Fruit fly (Drosophila melanogaster) whole organism, adult: Measurements from ENCODE around the gene schlank.

Experiments used
- CG11617 ChIP-seq: fragments of 200-800 bp; sonication (Bioruptor generic); optimal IDR thresholded peaks from 2 replicates; lab custom pipeline; 2017; ENCODE audit warnings: mild to moderate bottlenecking, missing biosample characterization, missing genetic modification reagents, missing genetic modification characterization
- CG12768 ChIP-seq: fragments of 200-800 bp; sonication (Bioruptor generic); optimal IDR thresholded peaks from 2 replicates; lab custom pipeline; 2017; ENCODE audit warnings: missing biosample characterization, missing genetic modification characterization, mild to moderate bottlenecking, moderate library complexity, missing genetic modification reagents
- CG1620 ChIP-seq: fragments of 200-800 bp; sonication (Bioruptor generic); optimal IDR thresholded peaks from 2 replicates; lab custom pipeline; 2016; ENCODE audit warnings: missing biosample characterization, missing genetic modification characterization
- CG5204 ChIP-seq: fragments of 200-800 bp; sonication (Bioruptor generic); optimal IDR thresholded peaks from 2 replicates; lab custom pipeline; 2016; ENCODE audit warnings: missing biosample characterization, missing genetic modification characterization
- CG7045 ChIP-seq: fragments of 200-800 bp; sonication (Bioruptor generic); optimal IDR thresholded peaks from 2 replicates; lab custom pipeline; 2017; ENCODE audit warnings: missing biosample characterization, mild to moderate bottlenecking, missing genetic modification characterization
- CG7101 ChIP-seq: fragments of 200-800 bp; sonication (Bioruptor generic); optimal IDR thresholded peaks from 2 replicates; lab custom pipeline; 2018; ENCODE audit warnings: missing biosample characterization, mild to moderate bottlenecking, missing genetic modification characterization, moderate library complexity
- Hr96 ChIP-seq: fragments of 200-800 bp; sonication (Bioruptor generic); optimal IDR thresholded peaks from 2 replicates; lab custom pipeline; 2016; ENCODE audit warnings: missing biosample characterization, missing genetic modification characterization
- Mnt ChIP-seq: fragments of 200-800 bp; sonication (Bioruptor generic); optimal IDR thresholded peaks from 2 replicates; lab custom pipeline; 2016; ENCODE audit warnings: missing biosample characterization, mild to moderate bottlenecking, missing genetic modification characterization
- bab1 ChIP-seq: fragments of 200-800 bp; sonication (Bioruptor generic); optimal IDR thresholded peaks from 3 replicates; lab custom pipeline; 2019; ENCODE audit warnings: missing biosample characterization, mild to moderate bottlenecking, missing genetic modification characterization, moderate library complexity
- cic ChIP-seq: fragments of 200-800 bp; sonication (Bioruptor generic); optimal IDR thresholded peaks from 2 replicates; lab custom pipeline; 2017; ENCODE audit warnings: missing biosample characterization, mild to moderate bottlenecking, missing genetic modification characterization, moderate library complexity
- kay ChIP-seq: fragments of 200-800 bp; sonication (Bioruptor generic); peaks from one replicate; lab custom pipeline; 2016; ENCODE audit warnings: missing biosample characterization, missing genetic modification characterization, borderline replicate concordance
- ovo ChIP-seq: fragments of 200-800 bp; sonication (Bioruptor generic); optimal IDR thresholded peaks from 2 replicates; lab custom pipeline; 2016; ENCODE audit warnings: missing biosample characterization, missing genetic modification characterization
- pad ChIP-seq: fragments of 200-800 bp; sonication (Bioruptor generic); optimal IDR thresholded peaks from 3 replicates; lab custom pipeline; 2017; ENCODE audit warnings: missing biosample characterization, missing genetic modification characterization, mild to moderate bottlenecking, moderate library complexity, missing genetic modification reagents
- toe ChIP-seq: fragments of 200-800 bp; sonication (Bioruptor generic); optimal IDR thresholded peaks from 2 replicates; lab custom pipeline; 2016; ENCODE audit warnings: missing biosample characterization, missing genetic modification characterization

DNA sequence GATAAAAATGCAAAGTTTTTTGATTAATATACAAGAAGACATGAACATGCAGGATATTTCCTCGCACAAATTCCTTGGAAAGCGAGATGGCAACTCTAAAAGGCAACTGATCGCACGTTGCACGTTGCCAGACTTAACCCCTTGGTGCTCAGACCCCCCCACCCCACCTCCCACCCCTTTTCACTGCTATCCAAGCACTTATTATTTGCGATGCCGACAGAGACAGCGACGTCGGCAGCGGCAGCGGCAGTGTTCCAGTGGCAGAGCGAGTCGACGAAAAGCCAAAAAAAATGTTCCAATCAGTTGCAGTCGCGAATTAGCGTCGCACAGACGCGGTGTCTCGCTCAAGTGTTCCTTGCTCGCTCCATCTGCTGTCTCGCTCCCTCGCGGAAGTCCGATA, 36.6 kb upstream of the schlank start, which contains the start of gene CG3823:
- no peak for TF ChIP-seq Hr96 (GFP tag; lab: Kevin White, UChicago)
- no peak for TF ChIP-seq CG7101 (tag; lab: Kevin White, UChicago)
- TF ChIP-seq kay, result no peak
- TF ChIP-seq CG1620 (GFP tag; lab: Kevin White, UChicago), result no peak
- no peak for TF ChIP-seq Mnt (GFP tag; lab: Kevin White, UChicago)
- TF ChIP-seq bab1, result no peak
- no peak for TF ChIP-seq cic (GFP tag; lab: Kevin White, UChicago)
- TF ChIP-seq CG12768 (GFP tag; lab: Kevin White, UChicago), result no peak
- TF ChIP-seq CG7045, result no peak
- TF ChIP-seq CG11617 (GFP tag; lab: Kevin White, UChicago), result no peak
- no peak for TF ChIP-seq ovo (GFP tag; lab: Kevin White, UChicago)
- TF ChIP-seq CG5204 (GFP tag; lab: Kevin White, UChicago), result no peak
- no peak for TF ChIP-seq toe
- no peak for TF ChIP-seq pad
